Worm (Caenorhabditis elegans): ENCODE data around the gene srlf-34.
A peak's percentile ranks its signal among the peaks of the same experiment; 100 is the strongest.

The srlf-34 gene

DNA sequence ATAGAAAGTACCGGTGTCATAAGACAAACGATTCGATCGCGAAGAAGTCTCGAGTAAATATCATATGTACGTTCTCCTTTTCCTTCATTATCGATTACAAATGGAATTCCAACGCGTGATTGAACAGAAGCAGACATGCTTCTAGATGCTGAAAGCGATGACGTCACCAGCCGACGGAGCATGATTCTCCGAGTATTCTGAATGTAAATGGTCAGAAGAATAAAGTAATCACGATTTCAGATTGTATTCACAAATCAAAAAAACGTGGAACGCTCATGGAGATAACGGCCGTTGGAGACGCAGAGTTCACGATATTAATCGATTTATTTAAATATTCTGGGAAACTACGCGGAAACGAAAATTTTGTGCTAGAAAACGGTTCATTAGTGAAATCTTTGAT lies 9.4 kb upstream of the srlf-34 start, which contains the start of gene clpp-1 (continued):
- 0 out of 2 replicates have a peak, but pooled peaks have one; percentile 7 for TF ChIP-seq bed-1 (GFP tag; IDR thresholded peaks at IDR 0.05)

ce11 chrII:10303663-10304115 lies 8.4 kb upstream of the srlf-34 start, which contains the start of gene vha-9:
Gene vha-9 (minus strand): TSS chrII:10303713.
- TF ChIP-seq rcor-1 (GFP tag; IDR thresholded peaks at IDR 0.05) (no peak), aptf-2 (GFP tag; conservative IDR thresholded peaks at IDR 0.05) (no peak), C06A6.2 (GFP tag; conservative IDR thresholded peaks at IDR 0.05) (no peak), lin-26 (GFP tag; IDR thresholded peaks at IDR 0.05) (no peak), T26A5.8 (tag; optimal IDR thresholded peaks at IDR 0.05) (no peak), aptf-3 (GFP tag; IDR thresholded peaks at IDR 0.05) (no peak), tlf-1 (GFP tag; optimal IDR thresholded peaks at IDR 0.05) (peak; percentile 19), nfyb-1 (GFP tag; IDR thresholded peaks at IDR 0.05) (peak; percentile 46; the same call in 1 of the 2 replicates), F39B2.1 (GFP tag; IDR thresholded peaks at IDR 0.05) (no peak), akir-1 (GFP tag; optimal IDR thresholded peaks at IDR 0.05) (no peak), mcd-1 (GFP tag; IDR thresholded peaks at IDR 0.05) (peak; percentile 59), D2030.7 (GFP tag; IDR thresholded peaks at IDR 0.05) (peak; percentile 51; the same call in 1 of the 2 replicates), lsy-27 (tag; optimal IDR thresholded peaks at IDR 0.05; ENCODE audit: borderline replicate concordance, insufficient read depth) (no peak), F23B12.7 (tag; optimal IDR thresholded peaks at IDR 0.05; ENCODE audit: insufficient read depth) (peak; percentile 69), lin-54 (GFP tag; optimal IDR thresholded peaks at IDR 0.05) (peak; percentile 63), attf-5 (GFP tag; optimal IDR thresholded peaks at IDR 0.05) (peak; percentile 45), madf-6 (GFP tag; IDR thresholded peaks at IDR 0.05) (peak; percentile 64), lag-1 (GFP tag; IDR thresholded peaks at IDR 0.05) (no peak), madf-8 (GFP tag; conservative IDR thresholded peaks at IDR 0.05) (no peak), hlh-26 (GFP tag; conservative IDR thresholded peaks at IDR 0.05) (no peak), K11D2.4 (GFP tag; IDR thresholded peaks at IDR 0.05) (no peak), ztf-28 (GFP tag; IDR thresholded peaks at IDR 0.05) (no peak), Y53F4B.3 (GFP tag; IDR thresholded peaks at IDR 0.05) (no peak), ceh-27 (GFP tag; optimal IDR thresholded peaks at IDR 0.05) (peak; percentile 33), snpc-4 (GFP tag; optimal IDR thresholded peaks at IDR 0.05) (no peak), snpc-4 (tag; optimal IDR thresholded peaks at IDR 0.05) (peak in 1 of 4 experiments; percentile 37), ceh-100 (GFP tag; IDR thresholded peaks at IDR 0.05) (peak; percentile 70), egl-18 (GFP tag; IDR thresholded peaks at IDR 0.05) (no peak), lin-40 (tag; optimal IDR thresholded peaks at IDR 0.05) (peak; percentile 44), gei-17 (GFP tag; optimal IDR thresholded peaks at IDR 0.05) (no peak), athp-1 (tag; optimal IDR thresholded peaks at IDR 0.05) (no peak), C17E4.6 (GFP tag; IDR thresholded peaks at IDR 0.05) (no peak), snpc-3.4 (tag; optimal IDR thresholded peaks at IDR 0.05) (peak; percentile 52), madf-10 (tag; optimal IDR thresholded peaks at IDR 0.05) (peak; percentile 27), dox-1 (GFP tag; IDR thresholded peaks at IDR 0.05) (peak; percentile 57; the same call in 1 of the 2 replicates), ceh-40 (GFP tag; IDR thresholded peaks at IDR 0.05) (no peak), pbrm-1 (GFP tag; IDR thresholded peaks at IDR 0.05) (peak; percentile 40; the same call in 1 of the 2 replicates), pha-4 (tag; optimal IDR thresholded peaks at IDR 0.05) (no peak), nhr-27 (tag; optimal IDR thresholded peaks at IDR 0.05) (no peak), snpc-1.3 (tag; optimal IDR thresholded peaks at IDR 0.05; ENCODE audit: insufficient read depth) (peak; percentile 72), mxl-1 (tag; optimal IDR thresholded peaks at IDR 0.05) (no peak), tbp1 (GFP tag; optimal IDR thresholded peaks at IDR 0.05) (peak; percentile 61), rpc-1 (optimal IDR thresholded peaks at IDR 0.05) (peak; percentile 33), rpc-1 (tag; optimal IDR thresholded peaks at IDR 0.05) (no peak), F57A8.1 (GFP tag; optimal IDR thresholded peaks at IDR 0.05) (no peak), nhr-80 (tag; optimal IDR thresholded peaks at IDR 0.05) (peak; percentile 32)
